Worm (Caenorhabditis elegans) whole organism, young adult: ENCODE measurements around the gene ZK666.15.
A peak's percentile ranks its signal among the peaks of the same experiment; 100 is the strongest.

Source experiments
- B0019.2 ChIP-seq: fragments of 200-800 bp; sonication (Bioruptor generic); conservative IDR thresholded peaks from 2 replicates; pipeline ENCODE4 v1.3.6; 2022; ENCODE audit warnings: missing genetic modification reagents, missing genetic modification characterization, missing compliant biosample characterization
- B0336.3 ChIP-seq: fragments of 200-800 bp; sonication (Bioruptor generic); IDR thresholded peaks from 2 replicates; pipeline ENCODE4 v1.3.6; 2022; ENCODE audit warnings: missing genetic modification characterization, missing compliant biosample characterization
- C17E4.6 ChIP-seq: fragments of 200-800 bp; sonication (Bioruptor generic); IDR thresholded peaks from 2 replicates; pipeline ENCODE4 v1.3.6; 2022; ENCODE audit warnings: missing genetic modification reagents, missing genetic modification characterization, missing compliant biosample characterization
- F22D6.2 ChIP-seq: sonication (generic microtip); optimal IDR thresholded peaks from 2 replicates; lab custom pipeline; 2016; ENCODE audit warnings: mild to moderate bottlenecking, missing genetic modification characterization, missing compliant biosample characterization
- F49E8.2 ChIP-seq: sonication (generic microtip); optimal IDR thresholded peaks from 3 replicates; lab custom pipeline; 2017; ENCODE audit warnings: missing genetic modification characterization, mild to moderate bottlenecking, missing compliant biosample characterization, antibody characterized with exemption, moderate library complexity; ENCODE audit not compliant: insufficient read depth
- F55B11.4 ChIP-seq: sonication (generic microtip); optimal IDR thresholded peaks from 2 replicates; lab custom pipeline; 2016; ENCODE audit warnings: missing compliant biosample characterization, missing genetic modification characterization, borderline replicate concordance; ENCODE audit not compliant: insufficient read depth
- T26A5.8 ChIP-seq: sonication (generic microtip); optimal IDR thresholded peaks from 2 replicates; lab custom pipeline; 2016; ENCODE audit warnings: missing genetic modification characterization, missing compliant biosample characterization
- Y79H2A.3 ChIP-seq: fragments of 200-800 bp; sonication (Bioruptor generic); conservative IDR thresholded peaks from 2 replicates; pipeline ENCODE4 v1.3.6; 2022; ENCODE audit warnings: missing genetic modification reagents, missing genetic modification characterization, missing compliant biosample characterization
- ZK185.1 ChIP-seq: sonication (generic microtip); optimal IDR thresholded peaks from 2 replicates; lab custom pipeline; 2016; ENCODE audit warnings: mild to moderate bottlenecking, missing genetic modification characterization, missing compliant biosample characterization; ENCODE audit not compliant: poor library complexity, severe bottlenecking
- athp-1 ChIP-seq: sonication (generic microtip); optimal IDR thresholded peaks from 2 replicates; lab custom pipeline; 2017; ENCODE audit warnings: mild to moderate bottlenecking, missing genetic modification characterization, missing compliant biosample characterization
- attf-5 ChIP-seq: fragments of 200-800 bp; sonication (Bioruptor generic); optimal IDR thresholded peaks from 2 replicates; lab custom pipeline; 2018; ENCODE audit warnings: mild to moderate bottlenecking, missing genetic modification characterization, missing compliant biosample characterization
- bed-1 ChIP-seq: fragments of 200-800 bp; sonication (Bioruptor generic); IDR thresholded peaks from 2 replicates; pipeline ENCODE4 v1.3.6; 2022; ENCODE audit warnings: missing genetic modification reagents, missing genetic modification characterization, missing compliant biosample characterization
- cebp-1 ChIP-seq, 2 experiments: fragments of 200-800 bp in 1 of 2; sonication (Bioruptor generic) in 1 of 2; sonication (generic microtip) in 1 of 2; IDR thresholded peaks in 1 of 2; optimal IDR thresholded peaks in 1 of 2; 2 replicates each; pipeline versions ENCODE4 v1.3.6 to Lab custom; 2017 to 2022; ENCODE audit warnings: missing compliant biosample characterization in 2 of 2, missing genetic modification characterization in 2 of 2, mild to moderate bottlenecking in 1 of 2, missing genetic modification reagents in 1 of 2, moderate library complexity in 1 of 2
- ceh-40 ChIP-seq: fragments of 200-800 bp; sonication (Bioruptor generic); IDR thresholded peaks from 2 replicates; pipeline ENCODE4 v1.3.6; 2022; ENCODE audit warnings: missing genetic modification characterization, missing compliant biosample characterization
- ceh-79 ChIP-seq: sonication (generic microtip); optimal IDR thresholded peaks from 2 replicates; lab custom pipeline; 2017; ENCODE audit warnings: mild to moderate bottlenecking, missing genetic modification characterization, missing compliant biosample characterization
- die-1 ChIP-seq: sonication (generic microtip); optimal IDR thresholded peaks from 2 replicates; lab custom pipeline; 2016; ENCODE audit warnings: missing genotype, mild to moderate bottlenecking, missing genetic modification characterization, missing compliant biosample characterization
- efl-1 ChIP-seq: fragments of 150-350 bp; optimal IDR thresholded peaks from 2 replicates; lab custom pipeline; 2014; ENCODE audit warnings: missing biosample characterization, missing genetic modification reagents, missing genetic modification characterization
- egrh-3 ChIP-seq: fragments of 200-800 bp; sonication (Bioruptor generic); IDR thresholded peaks from 2 replicates; pipeline ENCODE4 v1.3.6; 2022; ENCODE audit warnings: missing genetic modification reagents, missing genetic modification characterization, missing compliant biosample characterization
- ekl-4 ChIP-seq: fragments of 200-800 bp; sonication (Bioruptor generic); IDR thresholded peaks from 2 replicates; pipeline ENCODE4 v1.3.6; 2022; ENCODE audit warnings: missing genetic modification reagents, missing genetic modification characterization, missing compliant biosample characterization
- him-1 ChIP-seq: sonication (generic microtip); optimal IDR thresholded peaks from 2 replicates; lab custom pipeline; 2016; ENCODE audit warnings: missing genotype, missing genetic modification reagents, missing genetic modification characterization, missing compliant biosample characterization
- hlh-26 ChIP-seq: fragments of 200-800 bp; sonication (Bioruptor generic); conservative IDR thresholded peaks from 2 replicates; pipeline ENCODE4 v1.3.6; 2022; ENCODE audit warnings: missing genetic modification reagents, missing genetic modification characterization, missing compliant biosample characterization
- hsf-1 ChIP-seq: fragments of 200-800 bp; sonication (Bioruptor generic); IDR thresholded peaks from 2 replicates; pipeline ENCODE4 v1.3.6; 2022; ENCODE audit warnings: missing genetic modification reagents, missing genetic modification characterization, missing compliant biosample characterization
- lag-1 ChIP-seq: fragments of 200-800 bp; sonication (Bioruptor generic); IDR thresholded peaks from 2 replicates; pipeline ENCODE4 v1.3.6; 2022; ENCODE audit warnings: missing genetic modification reagents, missing genetic modification characterization, missing compliant biosample characterization
- let-526 ChIP-seq: fragments of 200-800 bp; sonication (Bioruptor generic); IDR thresholded peaks from 2 replicates; pipeline ENCODE4 v1.3.6; 2022; ENCODE audit warnings: missing genetic modification reagents, missing genetic modification characterization, missing compliant biosample characterization
- lin-35 ChIP-seq, 3 experiments: fragments of 150-350 bp in 2 of 3; sonication (generic microtip) in 1 of 3; optimal IDR thresholded peaks; 2 replicates each; lab custom pipeline; 2014 to 2018; ENCODE audit warnings: missing biosample characterization in 3 of 3, missing genetic modification characterization in 3 of 3, missing genetic modification reagents in 3 of 3
- lin-40 ChIP-seq: sonication (generic microtip); optimal IDR thresholded peaks from 2 replicates; lab custom pipeline; 2016; ENCODE audit warnings: missing genetic modification characterization, mild to moderate bottlenecking, missing compliant biosample characterization, missing genotype, missing genetic modification reagents
- madf-6 ChIP-seq: fragments of 200-800 bp; sonication (Bioruptor generic); IDR thresholded peaks from 2 replicates; pipeline ENCODE4 v1.3.6; 2022; ENCODE audit warnings: missing genetic modification reagents, missing genetic modification characterization, missing compliant biosample characterization
- mcd-1 ChIP-seq: fragments of 200-800 bp; sonication (Bioruptor generic); IDR thresholded peaks from 2 replicates; pipeline ENCODE4 v1.3.6; 2022; ENCODE audit warnings: missing genetic modification reagents, missing genetic modification characterization, missing compliant biosample characterization
- mel-28 ChIP-seq: sonication (generic microtip); optimal IDR thresholded peaks from 2 replicates; lab custom pipeline; 2016; ENCODE audit warnings: borderline replicate concordance, mild to moderate bottlenecking, missing genetic modification characterization, missing compliant biosample characterization
- mes-4 ChIP-seq: sonication (generic microtip); optimal IDR thresholded peaks from 2 replicates; lab custom pipeline; 2016; ENCODE audit warnings: missing genotype, missing genetic modification characterization, missing compliant biosample characterization
- nfyb-1 ChIP-seq: fragments of 200-800 bp; sonication (Bioruptor generic); IDR thresholded peaks from 2 replicates; pipeline ENCODE4 v1.3.6; 2022; ENCODE audit warnings: missing genetic modification reagents, missing genetic modification characterization, missing compliant biosample characterization
- nhr-90 ChIP-seq: sonication (generic microtip); optimal IDR thresholded peaks from 2 replicates; lab custom pipeline; 2016; ENCODE audit warnings: missing genotype, mild to moderate bottlenecking, missing genetic modification characterization, missing compliant biosample characterization
- pbrm-1 ChIP-seq: fragments of 200-800 bp; sonication (Bioruptor generic); IDR thresholded peaks from 2 replicates; pipeline ENCODE4 v1.3.6; 2022; ENCODE audit warnings: missing genetic modification reagents, missing genetic modification characterization, missing compliant biosample characterization
- rec-8 ChIP-seq, 2 experiments: sonication (generic microtip); optimal IDR thresholded peaks; 2 replicates each; lab custom pipeline; 2016; ENCODE audit warnings: mild to moderate bottlenecking in 2 of 2, missing genetic modification characterization in 2 of 2, missing genetic modification reagents in 2 of 2, missing genotype in 2 of 2, missing biosample characterization in 1 of 2, missing compliant biosample characterization in 1 of 2, moderate library complexity in 1 of 2
- repo-1 ChIP-seq: sonication (generic microtip); optimal IDR thresholded peaks from 2 replicates; lab custom pipeline; 2017; ENCODE audit warnings: mild to moderate bottlenecking, missing genetic modification characterization, missing compliant biosample characterization
- sea-2 ChIP-seq: fragments of 200-800 bp; sonication (Bioruptor generic); IDR thresholded peaks from 2 replicates; pipeline ENCODE4 v1.3.6; 2022; ENCODE audit warnings: missing genetic modification characterization, missing compliant biosample characterization
- snpc-3.4 ChIP-seq: sonication (generic microtip); optimal IDR thresholded peaks from 2 replicates; lab custom pipeline; 2017; ENCODE audit warnings: missing genetic modification characterization, mild to moderate bottlenecking, missing compliant biosample characterization, antibody characterized with exemption, moderate library complexity, missing genotype, missing genetic modification reagents
- snpc-4 ChIP-seq, 5 experiments: fragments of 150-350 bp in 1 of 5; sonication (generic microtip) in 4 of 5; optimal IDR thresholded peaks; 2 replicates each; lab custom pipeline; 2014 to 2018; ENCODE audit warnings: missing genetic modification characterization in 5 of 5, missing biosample characterization in 3 of 5, antibody characterized with exemption in 2 of 5, mild to moderate bottlenecking in 2 of 5, missing compliant biosample characterization in 2 of 5, missing genotype in 2 of 5, moderate library complexity in 2 of 5, missing genetic modification reagents in 1 of 5
- tbx-9 ChIP-seq: sonication (generic microtip); optimal IDR thresholded peaks from 2 replicates; lab custom pipeline; 2016; ENCODE audit warnings: borderline replicate concordance, missing genetic modification characterization, inconsistent platforms, missing compliant biosample characterization
- tlf-1 ChIP-seq: fragments of 200-800 bp; sonication (Bioruptor generic); optimal IDR thresholded peaks from 2 replicates; lab custom pipeline; 2018; ENCODE audit warnings: mild to moderate bottlenecking, missing genetic modification characterization, missing compliant biosample characterization
- ztf-18 ChIP-seq: sonication (generic microtip); optimal IDR thresholded peaks from 2 replicates; lab custom pipeline; 2016; ENCODE audit warnings: missing genotype, mild to moderate bottlenecking, missing genetic modification characterization, missing compliant biosample characterization
- ztf-26 ChIP-seq: sonication (generic microtip); optimal IDR thresholded peaks from 2 replicates; lab custom pipeline; 2017; ENCODE audit warnings: missing genetic modification characterization, missing compliant biosample characterization

ZK666.15 gene

DNA sequence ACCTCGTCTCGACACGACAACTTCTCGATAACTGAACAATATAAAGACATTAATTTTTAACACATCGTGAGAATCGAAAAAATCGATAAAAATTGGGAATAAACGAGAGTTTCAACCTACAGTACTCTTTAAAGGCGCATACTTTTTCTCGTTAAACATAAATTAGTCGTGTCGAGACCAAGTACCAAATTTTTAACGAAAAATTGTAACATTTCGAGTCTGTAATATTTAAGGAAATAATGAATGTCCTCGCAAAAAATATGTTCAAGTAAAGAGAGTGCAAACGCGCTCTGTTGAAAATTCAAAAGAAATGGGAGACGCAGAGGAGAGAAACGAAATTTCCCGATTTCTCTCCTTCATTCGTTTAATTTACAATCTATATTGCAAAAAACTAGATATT is 36.5 kb upstream of the ZK666.15 start (continued):
- TF ChIP-seq pbrm-1 = no peak
- no peak for TF ChIP-seq ceh-79 (tag; lab: Kevin White, UChicago)
- peak in 1 of 2 experiments; percentile 13 for TF ChIP-seq rec-8 (tag; optimal IDR thresholded peaks at IDR 0.05; lab: Kevin White, UChicago)
- no peak for TF ChIP-seq tlf-1 (GFP tag; lab: Kevin White, UChicago)
- peak; percentile 86 for TF ChIP-seq repo-1 (tag; lab: Kevin White, UChicago)
- no peak for TF ChIP-seq lin-40
- TF ChIP-seq mcd-1 (GFP tag; lab: Robert Waterston, UW) = peak; percentile 64
- no peak for TF ChIP-seq F22D6.2 (tag; lab: Kevin White, UChicago)
- TF ChIP-seq nfyb-1 (GFP tag; lab: Robert Waterston, UW) = peak; percentile 66; the same call in 1 of the 2 replicates
- TF ChIP-seq die-1 (tag; lab: Kevin White, UChicago) = no peak
- no peak for TF ChIP-seq F55B11.4 (tag; lab: Kevin White, UChicago)
- TF ChIP-seq mel-28 (tag; lab: Kevin White, UChicago) = peak; percentile 68
- TF ChIP-seq nhr-90 (tag; lab: Kevin White, UChicago) = no peak
- no peak for TF ChIP-seq efl-1 (GFP tag; lab: Kevin White, UChicago)
- peak; percentile 34; the same call in 1 of the 2 replicates for TF ChIP-seq madf-6 (GFP tag; lab: Robert Waterston, UW)
- no peak for TF ChIP-seq T26A5.8 (tag; lab: Kevin White, UChicago)
- TF ChIP-seq let-526 (GFP tag; lab: Robert Waterston, UW) = no peak
- TF ChIP-seq C17E4.6 (GFP tag; lab: Robert Waterston, UW) = no peak
- TF ChIP-seq athp-1 = peak; percentile 49
- no peak for TF ChIP-seq F49E8.2 (tag; lab: Kevin White, UChicago)
- TF ChIP-seq mes-4 (tag; lab: Kevin White, UChicago) = no peak
- no peak for TF ChIP-seq bed-1 (GFP tag; lab: Robert Waterston, UW)
- peak; percentile 54 for TF ChIP-seq B0336.3 (GFP tag; lab: Robert Waterston, UW)
- TF ChIP-seq attf-5 (GFP tag; lab: Kevin White, UChicago) = peak; percentile 55
- TF ChIP-seq him-1 = peak; percentile 26
- TF ChIP-seq hsf-1 (GFP tag; lab: Robert Waterston, UW) = 0 out of 2 replicates have a peak, but pooled peaks have one; percentile 26
- no peak for TF ChIP-seq egrh-3 (GFP tag; lab: Robert Waterston, UW)
- TF ChIP-seq hlh-26 = no peak
- TF ChIP-seq ceh-40 (GFP tag; lab: Robert Waterston, UW) = no peak
- no peak for TF ChIP-seq tbx-9 (tag; lab: Kevin White, UChicago)
- peak in 1 of 3 experiments; percentile 61 for TF ChIP-seq lin-35 (GFP tag; optimal IDR thresholded peaks at IDR 0.05; lab: Kevin White, UChicago)
- no peak for TF ChIP-seq snpc-3.4 (tag; lab: Kevin White, UChicago)
- TF ChIP-seq ztf-18 (tag; lab: Kevin White, UChicago) = no peak
- TF ChIP-seq Y79H2A.3 (GFP tag; lab: Robert Waterston, UW) = peak; percentile 61; the same call in 1 of the 2 replicates
- TF ChIP-seq cebp-1 (GFP tag; IDR thresholded peaks at IDR 0.05; lab: Robert Waterston, UW) = peak; percentile 8; the same call in 1 of the 2 replicates
- TF ChIP-seq cebp-1 (tag; optimal IDR thresholded peaks at IDR 0.05; lab: Kevin White, UChicago) = peak; percentile 63
- TF ChIP-seq snpc-4 (GFP tag; optimal IDR thresholded peaks at IDR 0.05; lab: Kevin White, UChicago) = no peak
- TF ChIP-seq snpc-4 (tag; optimal IDR thresholded peaks at IDR 0.05; lab: Kevin White, UChicago) = no peak
- peak; percentile 82 for TF ChIP-seq ztf-26 (tag; lab: Kevin White, UChicago)
- TF ChIP-seq sea-2 (GFP tag; lab: Robert Waterston, UW) = no peak
- TF ChIP-seq ekl-4 = 0 out of 2 replicates have a peak, but pooled peaks have one; percentile 24
- TF ChIP-seq ZK185.1 = peak; percentile 10
- TF ChIP-seq B0019.2 (GFP tag; lab: Robert Waterston, UW) = no peak
- no peak for TF ChIP-seq lag-1
